Fruit fly (Drosophila melanogaster): ENCODE measurements around the gene beta-Spec.

beta-Spec gene

DNA sequence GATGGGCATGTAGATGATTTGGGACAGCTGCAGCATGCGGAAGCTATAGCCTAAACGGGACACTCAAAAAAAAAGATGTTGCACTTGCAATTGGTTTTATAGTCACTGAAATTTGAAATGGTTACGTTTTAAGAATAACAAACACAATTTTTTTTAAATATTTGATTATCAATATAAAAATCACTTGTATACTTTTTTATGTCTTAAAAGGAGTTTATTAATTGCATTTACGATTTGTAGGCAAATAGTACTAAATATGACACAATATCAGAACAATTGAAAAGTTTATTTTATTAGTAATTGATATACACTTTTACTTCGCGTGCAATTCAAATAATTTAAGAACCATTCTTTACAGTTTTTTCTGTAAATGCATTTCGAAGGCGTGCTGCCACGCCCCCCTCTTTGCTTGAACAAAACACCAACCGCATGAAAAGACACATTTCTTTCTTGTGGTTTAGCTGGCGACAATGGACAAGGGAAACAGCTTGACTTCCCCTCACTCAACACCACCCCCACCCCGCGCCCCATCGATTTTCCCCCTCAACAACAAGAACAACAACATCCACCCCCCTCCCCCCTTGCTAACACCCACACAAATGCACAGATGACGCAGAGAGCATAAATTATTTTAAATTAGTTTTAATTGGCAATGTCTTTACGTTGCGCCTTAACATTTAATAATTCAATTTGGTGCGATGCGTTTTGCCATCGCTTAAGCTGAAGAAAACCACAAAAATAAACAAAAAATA lies 59.8 kb downstream of the beta-Spec start (continued):
- no peak for TF ChIP-seq CG6791 (GFP tag; IDR thresholded peaks at IDR 0.05; ENCODE audit: partially characterized antibody)
- TF ChIP-seq Rfx (GFP tag; IDR thresholded peaks at IDR 0.05), result no peak
- no peak for TF ChIP-seq CG13424 (tag; optimal IDR thresholded peaks at IDR 0.05)
- TF ChIP-seq sr (GFP tag; IDR thresholded peaks at IDR 0.05), result peak; percentile 81
- peak; percentile 83 for TF ChIP-seq sens (GFP tag)
- no peak for TF ChIP-seq sna (GFP tag; IDR thresholded peaks at IDR 0.05; ENCODE audit: partially characterized antibody)
- TF ChIP-seq hbn (GFP tag; IDR thresholded peaks at IDR 0.05; ENCODE audit: partially characterized antibody), result no peak
- peak; percentile 51 for TF ChIP-seq CG11504 (tag; optimal IDR thresholded peaks at IDR 0.05)
- TF ChIP-seq repo (GFP tag; optimal IDR thresholded peaks at IDR 0.05), result no peak
- no peak for TF ChIP-seq pfk (GFP tag; optimal IDR thresholded peaks at IDR 0.05)
- TF ChIP-seq CG18599 (GFP tag; optimal IDR thresholded peaks at IDR 0.05), result no peak
- TF ChIP-seq CG33557 (GFP tag; optimal IDR thresholded peaks at IDR 0.05), result no peak
- TF ChIP-seq CG9437 (GFP tag; optimal IDR thresholded peaks at IDR 0.05), result no peak
- TF ChIP-seq CG10366 (GFP tag; IDR thresholded peaks at IDR 0.05), result no peak
- TF ChIP-seq yki (optimal IDR thresholded peaks at IDR 0.05), result no peak
- TF ChIP-seq BtbVII (GFP tag; optimal IDR thresholded peaks at IDR 0.05), result no peak
- TF ChIP-seq ken (GFP tag; IDR thresholded peaks at IDR 0.05), result no peak
- peak; percentile 70 for TF ChIP-seq CG10979 (tag; optimal IDR thresholded peaks at IDR 0.05)
- no peak for TF ChIP-seq gsb (GFP tag; IDR thresholded peaks at IDR 0.05)
- peak; percentile 38 for TF ChIP-seq CG31441 (GFP tag; IDR thresholded peaks at IDR 0.05)
- TF ChIP-seq unpg (GFP tag; optimal IDR thresholded peaks at IDR 0.05), result no peak
- no peak for TF ChIP-seq CG30020 (tag; optimal IDR thresholded peaks at IDR 0.05)
- no peak for TF ChIP-seq ac (GFP tag; optimal IDR thresholded peaks at IDR 0.05)
- TF ChIP-seq CG18764 (GFP tag; optimal IDR thresholded peaks at IDR 0.05), result no peak
- TF ChIP-seq Atf-2 (GFP tag; optimal IDR thresholded peaks at IDR 0.05), result no peak
- no peak for TF ChIP-seq CG9609 (GFP tag; optimal IDR thresholded peaks at IDR 0.05)
- TF ChIP-seq MESR4 (GFP tag; optimal IDR thresholded peaks at IDR 0.05), result no peak

DNA sequence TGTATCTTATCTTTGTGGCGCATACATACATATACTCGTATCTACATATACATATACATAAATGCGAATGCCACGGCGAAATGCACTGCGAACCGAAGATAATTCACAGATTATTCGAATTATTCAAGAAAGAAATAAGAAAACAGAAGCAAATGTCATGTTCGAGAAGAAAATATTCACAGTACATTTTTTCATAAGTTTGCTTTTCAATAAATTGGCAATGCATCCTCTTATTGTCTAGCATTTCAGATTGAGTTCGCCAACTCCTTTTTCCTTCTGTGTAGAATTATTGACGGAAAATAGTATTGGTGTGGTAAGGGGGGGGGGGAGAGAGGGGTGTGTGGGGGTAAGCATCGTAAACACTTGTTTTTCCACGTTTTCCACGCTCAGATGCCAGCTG lies 61.3 kb downstream of the beta-Spec start:
- TF ChIP-seq Fer1 (GFP tag; optimal IDR thresholded peaks at IDR 0.05), result no peak
- TF ChIP-seq CG2129 (GFP tag; IDR thresholded peaks at IDR 0.05; ENCODE audit: partially characterized antibody), result no peak
- TF ChIP-seq C15 (GFP tag; IDR thresholded peaks at IDR 0.05), result no peak
